Worm (Caenorhabditis elegans): ENCODE results near the gene nxf-1.
A peak's percentile ranks its signal among the peaks of the same experiment; 100 is the strongest.

Gene nxf-1

ce11 chrV:14391830-14392229 is 23.0 kb downstream of the nxf-1 start, which contains the start of gene C15H11.10:
Gene C15H11.10, plus strand, starts transcription at chrV:14392130.
- no peak for TF ChIP-seq lin-14 (GFP tag; optimal IDR thresholded peaks at IDR 0.05)
- TF ChIP-seq aha-1 (tag; optimal IDR thresholded peaks at IDR 0.05), result no peak
- TF ChIP-seq nhr-47 (tag; optimal IDR thresholded peaks at IDR 0.05), result no peak
- TF ChIP-seq C04F5.9 (tag; optimal IDR thresholded peaks at IDR 0.05), result no peak

- TF ChIP-seq pax-3 (tag; optimal IDR thresholded peaks at IDR 0.05) (peak; percentile 4), hlh-4 (tag; optimal IDR thresholded peaks at IDR 0.05) (peak; percentile 55), ces-1 (GFP tag; optimal IDR thresholded peaks at IDR 0.05) (no peak), blmp-1 (tag; optimal IDR thresholded peaks at IDR 0.05) (no peak), nhr-71 (tag; optimal IDR thresholded peaks at IDR 0.05) (peak; percentile 10), fkh-8 (tag; optimal IDR thresholded peaks at IDR 0.05) (peak; percentile 8)
Measured at ce11 chrV:14380242-14380641, 34.6 kb downstream of the nxf-1 start.

- TF ChIP-seq mef-2 (tag; optimal IDR thresholded peaks at IDR 0.05) (no peak), isw-1 (GFP tag; IDR thresholded peaks at IDR 0.05) (no peak), nhr-85 (tag) (no peak), ceh-90 (tag; optimal IDR thresholded peaks at IDR 0.05) (no peak), nhr-28 (tag; optimal IDR thresholded peaks at IDR 0.05) (no peak), ama-1 (optimal IDR thresholded peaks at IDR 0.05) (no peak), nhr-84 (tag; optimal IDR thresholded peaks at IDR 0.05) (no peak), mep-1 (tag; optimal IDR thresholded peaks at IDR 0.05) (no peak), unc-62 (GFP tag; optimal IDR thresholded peaks at IDR 0.05) (no peak), lin-39 (tag; optimal IDR thresholded peaks at IDR 0.05) (no peak), sup-37 (GFP tag; optimal IDR thresholded peaks at IDR 0.05) (no peak), nhr-77 (tag; optimal IDR thresholded peaks at IDR 0.05) (no peak), ces-1 (GFP tag; optimal IDR thresholded peaks at IDR 0.05) (no peak), grh-1 (GFP tag; IDR thresholded peaks at IDR 0.05) (no peak), F16B12.6 (tag; optimal IDR thresholded peaks at IDR 0.05) (no peak), lin-15B (tag; optimal IDR thresholded peaks at IDR 0.05) (no peak)
Measured at ce11 chrV:14378986-14379385, 35.8 kb downstream of the nxf-1 start, which contains the start of gene npr-43. Gene npr-43, minus strand, starts transcription at chrV:14379086.

- no peak for TF ChIP-seq nhr-85 (tag)
- no peak for TF ChIP-seq mep-1 (tag; optimal IDR thresholded peaks at IDR 0.05)
- no peak for TF ChIP-seq snpc-4 (tag; optimal IDR thresholded peaks at IDR 0.05)
- TF ChIP-seq elt-3 (tag; optimal IDR thresholded peaks at IDR 0.05), result no peak
- TF ChIP-seq unc-130 (tag; optimal IDR thresholded peaks at IDR 0.05), result no peak
- peak; percentile 85 for TF ChIP-seq dsc-1 (tag; optimal IDR thresholded peaks at IDR 0.05)
- TF ChIP-seq pax-3 (tag; optimal IDR thresholded peaks at IDR 0.05), result peak; percentile 13
Measured at ce11 chrV:14378052-14378451, 36.8 kb downstream of the nxf-1 start.

ce11 chrV:14372774-14373173 is 42.0 kb downstream of the nxf-1 start, which contains the start of gene unc-39:
Gene unc-39, plus strand, starts transcription at chrV:14373074.
- no peak for TF ChIP-seq unc-86 (tag; optimal IDR thresholded peaks at IDR 0.05)
- no peak for TF ChIP-seq lir-3 (tag; optimal IDR thresholded peaks at IDR 0.05; ENCODE audit: poor library complexity)
- no peak for TF ChIP-seq ceh-88 (GFP tag; IDR thresholded peaks at IDR 0.05)
- no peak for TF ChIP-seq jun-1 (tag; optimal IDR thresholded peaks at IDR 0.05)
- no peak for TF ChIP-seq fkh-8 (tag; optimal IDR thresholded peaks at IDR 0.05)
- no peak for TF ChIP-seq sptf-1 (tag; optimal IDR thresholded peaks at IDR 0.05)
- no peak for TF ChIP-seq rnt-1 (tag; optimal IDR thresholded peaks at IDR 0.05)

- no peak for TF ChIP-seq nhr-237 (tag; optimal IDR thresholded peaks at IDR 0.05)
- no peak for TF ChIP-seq nhr-11 (tag; optimal IDR thresholded peaks at IDR 0.05)
- no peak for TF ChIP-seq unc-98 (GFP tag; IDR thresholded peaks at IDR 0.05)
- no peak for TF ChIP-seq efl-1 (optimal IDR thresholded peaks at IDR 0.05)
- peak in 1 of 2 experiments; percentile 69 for TF ChIP-seq efl-1 (GFP tag; optimal IDR thresholded peaks at IDR 0.05 in 1 of 2)
- TF ChIP-seq C34B4.2 (tag; optimal IDR thresholded peaks at IDR 0.05), result no peak
- TF ChIP-seq nhr-20 (tag; optimal IDR thresholded peaks at IDR 0.05), result no peak
Measured at ce11 chrV:14369412-14369811, 45.4 kb downstream of the nxf-1 start.

All from whole organism, L1 larva.